Worm (Caenorhabditis elegans) whole organism, early embryonic: ENCODE results near the gene F33C8.4.
A peak's percentile ranks its signal among the peaks of the same experiment; 100 is the strongest.

Experiments
- B0310.2 ChIP-seq: sonication (generic microtip); optimal IDR thresholded peaks from 2 replicates; lab custom pipeline; 2016; ENCODE audit warnings: mild to moderate bottlenecking, missing genetic modification characterization, missing compliant biosample characterization
- F13C5.2 ChIP-seq: sonication (generic microtip); optimal IDR thresholded peaks from 2 replicates; lab custom pipeline; 2017; ENCODE audit warnings: mild to moderate bottlenecking, missing genetic modification characterization, inconsistent platforms, missing compliant biosample characterization
- aly-1 ChIP-seq: sonication (generic microtip); optimal IDR thresholded peaks from 2 replicates; lab custom pipeline; 2016; ENCODE audit warnings: missing genetic modification characterization, missing compliant biosample characterization
- ama-1 ChIP-seq: fragments of 150-350 bp; optimal IDR thresholded peaks from 2 replicates; lab custom pipeline; 2014
- ceh-13 ChIP-seq: fragments of 200-800 bp; sonication (Bioruptor generic); optimal IDR thresholded peaks from 2 replicates; lab custom pipeline; 2018; ENCODE audit warnings: mild to moderate bottlenecking, missing genetic modification characterization, missing compliant biosample characterization
- ceh-36 ChIP-seq: sonication (generic microtip); optimal IDR thresholded peaks from 2 replicates; lab custom pipeline; 2016; ENCODE audit warnings: missing genetic modification characterization, inconsistent platforms, missing compliant biosample characterization
- ets-7 ChIP-seq: sonication (generic microtip); optimal IDR thresholded peaks from 2 replicates; lab custom pipeline; 2016; ENCODE audit warnings: missing genotype, missing genetic modification characterization, missing compliant biosample characterization
- flt-1 ChIP-seq: fragments of 200-800 bp; sonication (Bioruptor generic); IDR thresholded peaks from 2 replicates; pipeline ENCODE4 v1.3.6; 2022; ENCODE audit warnings: missing genetic modification characterization, missing compliant biosample characterization
- hmbx-1 ChIP-seq: sonication (generic microtip); optimal IDR thresholded peaks from 2 replicates; lab custom pipeline; 2016; ENCODE audit warnings: mild to moderate bottlenecking, missing genetic modification characterization, missing compliant biosample characterization
- hmg-4 ChIP-seq: fragments of 200-800 bp; sonication (Bioruptor generic); optimal IDR thresholded peaks from 2 replicates; lab custom pipeline; 2018; ENCODE audit warnings: mild to moderate bottlenecking, missing genetic modification characterization, missing compliant biosample characterization
- hnd-1 ChIP-seq: sonication (generic microtip); optimal IDR thresholded peaks from 2 replicates; lab custom pipeline; 2016; ENCODE audit warnings: missing genetic modification characterization, missing compliant biosample characterization
- pes-1 ChIP-seq: fragments of 200-800 bp; sonication (Bioruptor generic); IDR thresholded peaks from 2 replicates; pipeline ENCODE4 v1.3.6; 2022; ENCODE audit warnings: missing genetic modification reagents, missing genetic modification characterization, missing compliant biosample characterization
- scrt-1 ChIP-seq: fragments of 200-800 bp; sonication (Bioruptor generic); IDR thresholded peaks from 2 replicates; pipeline ENCODE4 v1.3.6; 2022; ENCODE audit warnings: missing genetic modification characterization, missing compliant biosample characterization
- sea-1 ChIP-seq: fragments of 200-800 bp; sonication (Bioruptor generic); conservative IDR thresholded peaks from 2 replicates; pipeline ENCODE4 v1.3.6; 2022; ENCODE audit warnings: missing genetic modification characterization, missing compliant biosample characterization
- tbx-11 ChIP-seq: fragments of 200-800 bp; sonication (Bioruptor generic); IDR thresholded peaks from 2 replicates; pipeline ENCODE4 v1.3.6; 2022; ENCODE audit warnings: missing genetic modification characterization, missing compliant biosample characterization
- tbx-37 ChIP-seq: fragments of 200-800 bp; sonication (Bioruptor generic); conservative IDR thresholded peaks from 2 replicates; pipeline ENCODE4 v1.3.6; 2022; ENCODE audit warnings: missing genetic modification reagents, missing genetic modification characterization, missing compliant biosample characterization
- tra-4 ChIP-seq: sonication (generic microtip); optimal IDR thresholded peaks from 2 replicates; lab custom pipeline; 2017; ENCODE audit warnings: missing genetic modification characterization, missing compliant biosample characterization

Gene F33C8.4

DNA sequence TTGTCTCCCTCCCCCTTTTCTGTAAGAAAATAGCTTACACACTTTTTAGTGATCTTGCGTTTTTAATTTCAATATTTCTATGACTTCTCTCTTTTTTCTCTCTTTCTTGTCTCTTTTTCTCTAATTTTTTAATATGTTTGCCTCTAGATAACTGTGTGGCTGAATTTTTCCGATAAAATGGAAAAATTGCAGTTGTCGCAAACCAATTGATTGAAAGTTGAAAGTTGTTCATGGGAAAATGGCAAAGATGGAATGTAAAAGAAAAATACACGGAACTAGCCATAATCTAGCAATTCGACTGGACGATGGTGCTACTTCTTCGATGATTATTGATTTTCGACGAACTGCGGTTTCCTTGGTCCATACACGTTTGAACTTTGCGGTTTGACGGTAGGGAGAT is 23.8 kb downstream of the F33C8.4 start:
- TF ChIP-seq ceh-36 (tag; lab: Kevin White, UChicago) (no peak), hmbx-1 (tag; lab: Kevin White, UChicago) (no peak), aly-1 (tag; lab: Kevin White, UChicago) (no peak), scrt-1 (GFP tag; lab: Robert Waterston, UW) (no peak), F13C5.2 (tag; lab: Kevin White, UChicago) (no peak), ceh-13 (no peak), B0310.2 (tag; lab: Kevin White, UChicago) (no peak), ets-7 (tag; lab: Kevin White, UChicago) (no peak), hnd-1 (tag; lab: Kevin White, UChicago) (no peak), pes-1 (GFP tag; lab: Robert Waterston, UW) (no peak), tbx-37 (GFP tag; lab: Robert Waterston, UW) (no peak), tbx-11 (no peak), flt-1 (GFP tag; lab: Robert Waterston, UW) (no peak), sea-1 (GFP tag; lab: Robert Waterston, UW) (no peak), hmg-4 (no peak), tra-4 (no peak), ama-1 (lab: Kevin White, UChicago) (no peak)

DNA sequence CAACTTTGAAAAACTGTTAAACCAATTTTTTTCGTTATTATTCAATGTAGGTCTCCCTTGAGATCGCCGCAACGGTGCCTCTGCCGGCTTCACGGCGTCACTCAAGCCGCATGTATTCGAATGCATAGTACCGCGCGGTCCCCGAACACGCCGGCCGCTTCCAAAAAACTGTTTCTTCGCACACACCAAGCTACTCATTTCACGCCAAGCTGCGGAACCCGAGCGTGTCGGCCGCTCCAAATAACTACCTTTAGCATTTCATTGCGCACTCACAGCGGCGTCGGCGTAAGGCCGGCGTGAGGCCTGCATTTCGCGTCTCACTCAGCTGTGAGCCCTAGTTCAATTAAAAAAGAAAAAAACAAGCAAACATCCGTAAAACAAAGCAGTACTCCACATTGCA is 24.5 kb downstream of the F33C8.4 start:
- peak; percentile 16; the same call in 1 of the 2 replicates for TF ChIP-seq pes-1 (GFP tag; lab: Robert Waterston, UW)
- TF ChIP-seq scrt-1 (GFP tag; lab: Robert Waterston, UW), result 0 out of 2 replicates have a peak, but pooled peaks have one; percentile 61
- TF ChIP-seq aly-1 (tag; lab: Kevin White, UChicago), result no peak

DNA sequence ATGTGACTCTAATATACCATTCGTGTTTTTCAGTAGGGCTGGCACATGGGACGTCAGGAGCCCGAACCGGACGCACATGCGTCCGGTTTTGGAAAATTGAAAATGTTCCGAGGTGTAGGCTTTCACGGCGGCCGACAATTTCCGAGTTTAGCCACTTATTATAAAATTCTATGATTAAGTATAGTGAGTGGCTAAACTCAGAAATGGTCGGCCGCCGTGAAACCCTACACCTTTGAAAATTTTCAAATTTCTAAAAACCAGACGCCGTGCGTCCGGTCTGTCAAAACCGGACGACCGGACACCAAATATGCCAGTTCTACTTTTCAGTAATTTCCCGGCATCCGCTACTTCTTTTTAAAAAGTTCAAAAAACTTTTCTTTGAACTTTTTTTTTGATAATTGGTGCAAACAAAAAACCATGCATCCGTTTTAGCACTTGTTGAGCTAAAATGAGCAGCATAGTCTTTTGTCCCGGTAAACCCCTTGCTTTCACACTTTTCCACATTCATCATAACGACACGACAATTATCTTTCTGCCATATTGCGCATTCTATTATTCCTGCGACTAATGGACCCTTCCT is 25.6 kb downstream of the F33C8.4 start:
- TF ChIP-seq B0310.2 (tag; lab: Kevin White, UChicago) (no peak), hnd-1 (tag; lab: Kevin White, UChicago) (no peak), tbx-37 (GFP tag; lab: Robert Waterston, UW) (no peak), flt-1 (GFP tag; lab: Robert Waterston, UW) (no peak)

DNA sequence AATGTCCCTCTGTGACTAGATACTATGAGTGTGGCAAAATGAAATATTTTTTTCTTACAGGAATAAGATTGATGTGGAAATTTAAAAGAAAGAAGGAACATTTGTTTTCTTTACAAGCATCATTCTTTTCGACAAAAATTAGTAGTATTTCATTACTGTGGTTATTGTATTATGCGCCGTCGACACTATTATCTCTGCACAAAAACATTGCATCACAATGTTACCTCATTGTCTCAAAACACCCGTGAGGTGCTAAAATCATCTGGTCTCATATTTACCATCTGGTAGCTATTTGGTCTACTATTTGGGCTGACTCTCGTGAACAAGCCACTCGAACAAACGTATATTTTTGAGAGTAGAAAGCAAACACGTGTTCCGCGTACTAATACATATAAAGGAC is 27.5 kb downstream of the F33C8.4 start:
- TF ChIP-seq flt-1 (GFP tag; lab: Robert Waterston, UW) (no peak), aly-1 (tag; lab: Kevin White, UChicago) (no peak), F13C5.2 (tag; lab: Kevin White, UChicago) (no peak), ceh-13 (no peak), tra-4 (no peak), scrt-1 (GFP tag; lab: Robert Waterston, UW) (no peak), tbx-37 (GFP tag; lab: Robert Waterston, UW) (no peak), ceh-36 (tag; lab: Kevin White, UChicago) (no peak), hmbx-1 (tag; lab: Kevin White, UChicago) (no peak), hnd-1 (tag; lab: Kevin White, UChicago) (no peak), ama-1 (lab: Kevin White, UChicago) (no peak), pes-1 (GFP tag; lab: Robert Waterston, UW) (no peak), hmg-4 (no peak), sea-1 (GFP tag; lab: Robert Waterston, UW) (no peak), ets-7 (tag; lab: Kevin White, UChicago) (no peak), tbx-11 (no peak), B0310.2 (tag; lab: Kevin White, UChicago) (no peak)

DNA sequence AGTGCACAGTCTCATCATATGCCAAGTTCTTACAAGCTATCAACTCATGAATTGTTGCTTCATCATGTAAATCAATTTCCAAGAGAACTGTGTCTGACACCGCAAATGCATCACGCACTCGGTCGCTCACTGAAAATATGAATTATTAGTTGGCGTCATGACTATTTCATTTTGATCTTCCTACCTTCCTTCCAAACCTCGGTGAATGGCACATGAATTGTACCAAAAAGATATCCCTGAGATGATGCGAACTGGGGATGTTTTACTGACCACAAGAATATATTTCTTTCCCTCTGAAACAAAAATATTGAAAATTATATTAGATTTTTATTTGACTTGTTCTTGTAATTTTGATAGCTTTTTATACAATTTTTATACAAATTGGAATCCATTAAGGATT is 28.1 kb downstream of the F33C8.4 start:
- TF ChIP-seq pes-1 (GFP tag; lab: Robert Waterston, UW), result no peak
- TF ChIP-seq ceh-36 (tag; lab: Kevin White, UChicago), result no peak
- TF ChIP-seq ceh-13, result no peak
- TF ChIP-seq tra-4, result no peak
- TF ChIP-seq flt-1 (GFP tag; lab: Robert Waterston, UW), result no peak
- TF ChIP-seq hnd-1 (tag; lab: Kevin White, UChicago), result no peak
- TF ChIP-seq ets-7 (tag; lab: Kevin White, UChicago), result no peak
- TF ChIP-seq B0310.2 (tag; lab: Kevin White, UChicago), result no peak
- no peak for TF ChIP-seq hmg-4
- TF ChIP-seq F13C5.2 (tag; lab: Kevin White, UChicago), result no peak
- TF ChIP-seq aly-1 (tag; lab: Kevin White, UChicago), result no peak
- no peak for TF ChIP-seq hmbx-1 (tag; lab: Kevin White, UChicago)
- TF ChIP-seq tbx-37 (GFP tag; lab: Robert Waterston, UW), result no peak

DNA sequence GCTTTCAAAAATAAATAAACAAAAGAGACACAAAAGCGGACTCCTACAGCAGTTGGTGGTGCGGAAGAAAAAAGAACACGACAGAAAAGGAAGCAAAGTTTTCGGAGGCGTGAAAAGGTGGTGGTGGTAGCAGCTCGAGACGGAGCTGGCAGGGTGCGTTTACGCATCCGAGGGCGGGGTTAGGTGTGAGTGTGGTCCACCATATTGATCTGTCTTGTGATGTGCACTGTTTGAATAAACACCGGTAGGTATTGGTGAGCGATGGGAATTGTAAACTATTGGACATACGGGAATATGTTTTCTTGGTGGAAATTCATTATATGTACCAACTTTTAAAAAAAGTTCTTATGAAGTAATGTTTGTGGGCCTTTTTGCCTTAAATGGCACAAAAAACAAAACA is 28.9 kb downstream of the F33C8.4 start, which contains the start of gene C05G5.5:
C05G5.5 (minus strand) TSS at position 101 of the 400 bp plus-strand sequence.
- TF ChIP-seq hnd-1 (tag; lab: Kevin White, UChicago) (no peak), hmbx-1 (tag; lab: Kevin White, UChicago) (no peak), sea-1 (GFP tag; lab: Robert Waterston, UW) (no peak), tbx-37 (GFP tag; lab: Robert Waterston, UW) (no peak), flt-1 (GFP tag; lab: Robert Waterston, UW) (no peak), ama-1 (lab: Kevin White, UChicago) (no peak), ceh-36 (tag; lab: Kevin White, UChicago) (no peak), tbx-11 (no peak), ceh-13 (no peak), ets-7 (tag; lab: Kevin White, UChicago) (no peak), tra-4 (no peak), B0310.2 (tag; lab: Kevin White, UChicago) (no peak), hmg-4 (no peak), pes-1 (GFP tag; lab: Robert Waterston, UW) (no peak), scrt-1 (GFP tag; lab: Robert Waterston, UW) (no peak), aly-1 (tag; lab: Kevin White, UChicago) (no peak)

DNA sequence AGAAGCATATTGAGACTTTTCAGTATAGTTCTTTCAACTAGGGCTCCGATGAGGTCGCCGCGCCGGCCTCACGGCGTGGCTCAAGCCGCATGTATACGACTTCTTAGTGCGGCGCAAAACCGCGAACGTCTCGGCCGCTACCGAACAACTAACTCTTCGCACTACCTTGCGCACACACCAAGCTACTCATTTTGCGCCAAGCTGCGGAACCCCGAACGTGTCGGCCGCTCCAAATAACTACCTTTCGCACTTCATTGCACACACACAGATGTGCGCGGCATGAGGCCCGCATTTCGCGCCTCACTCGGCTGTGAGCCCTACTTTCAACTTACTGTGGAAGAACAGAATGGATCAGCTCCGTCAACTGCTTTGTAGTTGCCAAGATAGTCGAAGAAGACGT is 35.7 kb downstream of the F33C8.4 start:
- TF ChIP-seq B0310.2 (tag; lab: Kevin White, UChicago), result no peak
- 0 out of 2 replicates have a peak, but pooled peaks have one; percentile 10 for TF ChIP-seq sea-1 (GFP tag; lab: Robert Waterston, UW)
- peak; percentile 49; the same call in 1 of the 2 replicates for TF ChIP-seq scrt-1 (GFP tag; lab: Robert Waterston, UW)
- no peak for TF ChIP-seq ceh-13
